Worm (Caenorhabditis elegans): Measurements from ENCODE around the gene C25F6.8.

The C25F6.8 gene

ce11 chrX:5485931-5486537 lies 38.0 kb downstream of the C25F6.8 start, which contains the start of gene C25F6.1:
Gene C25F6.1, plus strand, starts transcription at chrX:5486487.
- TF ChIP-seq sea-2 (GFP tag; optimal IDR thresholded peaks at IDR 0.05) (no peak), daf-12 (tag; optimal IDR thresholded peaks at IDR 0.05) (no peak), fkh-10 (GFP tag; optimal IDR thresholded peaks at IDR 0.05) (no peak), ceh-9 (tag; optimal IDR thresholded peaks at IDR 0.05) (no peak), lsy-12 (tag; optimal IDR thresholded peaks at IDR 0.05) (no peak), R02D3.7 (tag; optimal IDR thresholded peaks at IDR 0.05) (no peak), tbx-2 (tag; optimal IDR thresholded peaks at IDR 0.05) (no peak), nhr-23 (tag; optimal IDR thresholded peaks at IDR 0.05) (peak; percentile 23), jun-1 (tag; optimal IDR thresholded peaks at IDR 0.05) (peak; percentile 18), ztf-4 (tag; optimal IDR thresholded peaks at IDR 0.05) (no peak), pha-4 (tag; optimal IDR thresholded peaks at IDR 0.05) (peak; percentile 29), skn-1 (tag; optimal IDR thresholded peaks at IDR 0.05) (no peak), mml-1 (tag; optimal IDR thresholded peaks at IDR 0.05) (no peak), nhr-11 (tag; optimal IDR thresholded peaks at IDR 0.05) (no peak), ztf-11 (tag; optimal IDR thresholded peaks at IDR 0.05) (no peak), ceh-16 (tag; optimal IDR thresholded peaks at IDR 0.05) (no peak), nhr-28 (tag; optimal IDR thresholded peaks at IDR 0.05) (no peak), nhr-43 (tag; optimal IDR thresholded peaks at IDR 0.05; ENCODE audit: poor library complexity, severe bottlenecking) (no peak), fos-1 (tag; optimal IDR thresholded peaks at IDR 0.05) (no peak), aly-2 (tag; optimal IDR thresholded peaks at IDR 0.05) (no peak), nhr-77 (tag; optimal IDR thresholded peaks at IDR 0.05) (no peak)

- TF ChIP-seq nhr-76 (tag; optimal IDR thresholded peaks at IDR 0.05) (no peak), lsy-12 (tag; optimal IDR thresholded peaks at IDR 0.05) (no peak), zag-1 (tag; optimal IDR thresholded peaks at IDR 0.05) (no peak), nhr-12 (tag; optimal IDR thresholded peaks at IDR 0.05) (no peak), pha-4 (tag; optimal IDR thresholded peaks at IDR 0.05) (no peak), ama-1 (optimal IDR thresholded peaks at IDR 0.05) (no peak), aly-2 (tag; optimal IDR thresholded peaks at IDR 0.05) (no peak), snpc-4 (tag; optimal IDR thresholded peaks at IDR 0.05) (no peak), nhr-28 (tag; optimal IDR thresholded peaks at IDR 0.05) (no peak), ceh-28 (tag; optimal IDR thresholded peaks at IDR 0.05) (no peak)
These were observed 40.8 kb downstream of the C25F6.8 start for ce11 chrX:5488867-5489266.

DNA sequence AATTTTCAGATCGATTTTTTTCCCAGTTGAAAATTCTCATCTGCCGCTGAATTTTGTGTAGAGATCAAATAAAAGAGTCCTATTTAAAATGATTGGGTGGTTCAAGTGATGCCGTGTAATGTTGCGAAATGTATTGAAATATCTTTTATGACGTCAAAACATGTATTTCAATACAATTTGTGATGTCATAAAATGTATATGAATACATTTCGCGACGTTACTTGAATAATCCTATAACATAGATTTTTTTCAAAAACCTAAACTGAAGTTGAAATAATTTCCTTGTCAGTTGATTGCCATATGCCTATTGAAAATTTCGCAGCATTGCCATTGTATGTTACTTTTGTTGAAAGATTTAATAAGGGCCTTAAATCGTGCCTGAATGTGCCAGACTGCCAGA lies 41.5 kb downstream of the C25F6.8 start, which contains the start of gene F55D1.1:
Gene F55D1.1, plus strand, starts transcription at position 301 of the 400 bp plus-strand sequence.
- TF ChIP-seq ceh-16 (tag; optimal IDR thresholded peaks at IDR 0.05): no peak
- no peak for TF ChIP-seq unc-39 (tag; optimal IDR thresholded peaks at IDR 0.05)
- no peak for TF ChIP-seq zag-1 (tag; optimal IDR thresholded peaks at IDR 0.05)

DNA sequence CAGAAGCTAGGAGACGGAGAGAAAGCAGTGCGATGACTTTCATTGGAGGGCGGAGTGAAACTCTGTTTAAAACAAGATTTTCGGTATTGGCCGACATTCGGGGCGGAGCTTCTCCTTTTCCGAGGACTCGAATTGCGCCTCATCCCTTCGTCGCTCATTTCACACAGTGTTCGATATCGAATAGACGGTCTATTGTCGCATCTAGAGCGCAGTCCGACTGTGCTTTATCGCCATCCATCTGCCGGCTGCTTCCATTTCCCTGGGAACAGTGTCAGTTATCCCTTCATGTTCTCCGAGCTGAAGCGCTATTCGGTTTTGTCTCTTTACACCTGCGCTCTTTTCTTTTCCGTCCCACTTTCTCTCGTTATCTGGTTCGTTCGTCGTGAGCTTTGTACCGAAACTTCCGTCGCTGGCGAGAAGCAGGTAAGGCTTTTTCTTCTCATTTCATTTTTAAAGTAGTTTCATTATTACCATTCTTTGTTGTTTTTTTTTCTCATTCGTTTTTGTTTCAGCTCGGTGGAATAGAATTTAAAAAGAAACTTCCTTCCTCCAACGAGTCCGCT lies 44.9 kb downstream of the C25F6.8 start, which contains the start of the genes bus-8A and bus-8B:
Gene bus-8A, plus strand, starts transcription at position 96 of the 563 bp plus-strand sequence.
Gene bus-8B, plus strand, starts transcription at position 513 of the 563 bp plus-strand sequence.
- no peak for TF ChIP-seq skn-1 (tag; optimal IDR thresholded peaks at IDR 0.05)
- TF ChIP-seq nhr-76 (tag; optimal IDR thresholded peaks at IDR 0.05): no peak
- no peak for TF ChIP-seq nhr-43 (tag; optimal IDR thresholded peaks at IDR 0.05; ENCODE audit: poor library complexity, severe bottlenecking)
- TF ChIP-seq ama-1 (optimal IDR thresholded peaks at IDR 0.05): no peak
- no peak for TF ChIP-seq ztf-11 (tag; optimal IDR thresholded peaks at IDR 0.05)
- TF ChIP-seq fkh-10 (GFP tag; optimal IDR thresholded peaks at IDR 0.05): no peak
- TF ChIP-seq ztf-4 (tag; optimal IDR thresholded peaks at IDR 0.05): no peak
- TF ChIP-seq lin-15B (tag; optimal IDR thresholded peaks at IDR 0.05): no peak
- no peak for TF ChIP-seq ceh-9 (tag; optimal IDR thresholded peaks at IDR 0.05)
- TF ChIP-seq zag-1 (tag; optimal IDR thresholded peaks at IDR 0.05): no peak
- TF ChIP-seq nfya-1 (tag; optimal IDR thresholded peaks at IDR 0.05; ENCODE audit: insufficient read depth): no peak
- TF ChIP-seq lsy-12 (tag; optimal IDR thresholded peaks at IDR 0.05): no peak

Data from whole organism, L3 larva.